Worm (Caenorhabditis elegans): Measurements from ENCODE around the gene R07B1.7.

ce11 chrX:9877117-9877516 is 8.2 kb downstream of the R07B1.7 start, which contains the start of gene R07B1.9:
- TF ChIP-seq cog-1 (tag; optimal IDR thresholded peaks at IDR 0.05) (no peak), ref-1 (GFP tag; conservative IDR thresholded peaks at IDR 0.05) (no peak), tab-1 (GFP tag; IDR thresholded peaks at IDR 0.05) (no peak), T22C8.4 (GFP tag; IDR thresholded peaks at IDR 0.05) (no peak), ztf-23 (GFP tag; IDR thresholded peaks at IDR 0.05) (no peak), flt-1 (GFP tag; IDR thresholded peaks at IDR 0.05) (no peak), ztf-29 (GFP tag; IDR thresholded peaks at IDR 0.05) (no peak), klf-2 (GFP tag; conservative IDR thresholded peaks at IDR 0.05) (no peak), med-1 (GFP tag; optimal IDR thresholded peaks at IDR 0.05; ENCODE audit: insufficient read depth) (no peak)

Data from whole organism, midembryonic.